Fruit fly (Drosophila melanogaster): ENCODE results near the gene Tep3.
"Not testable (repeated sequence)": the region's sequence is repeated elsewhere in the genome, so short reads cannot be mapped to it uniquely, and the experiment has no call there.

dm6 chr2L:7738709-7739108 is 36.1 kb downstream of the Tep3 start, which contains the start of gene CG31904:
- TF ChIP-seq CG8478, CTCF (optimal IDR thresholded peaks at IDR 0.05): not testable (repeated sequence)
